Fruit fly (Drosophila melanogaster) whole organism, embryonic: ENCODE results near the gene Shal.

Experiments used
- Atf-2 ChIP-seq: fragments of 200-800 bp; sonication (Bioruptor generic); optimal IDR thresholded peaks from 2 replicates; lab custom pipeline; 2016; ENCODE audit warnings: missing biosample characterization, missing genetic modification characterization
- Atf3 ChIP-seq: fragments of 200-800 bp; sonication (Bioruptor generic); optimal IDR thresholded peaks from 3 replicates; lab custom pipeline; 2016; ENCODE audit warnings: missing biosample characterization, missing genetic modification characterization
- B-H1 ChIP-seq: fragments of 200-800 bp; sonication (Bioruptor generic); IDR thresholded peaks from 3 replicates; pipeline ENCODE4 v1.3.6; 2022; ENCODE audit warnings: missing biosample characterization, missing genetic modification characterization
- BtbVII ChIP-seq: fragments of 200-800 bp; sonication (Bioruptor generic); optimal IDR thresholded peaks from 3 replicates; lab custom pipeline; 2017; ENCODE audit warnings: missing biosample characterization, mild to moderate bottlenecking, missing genetic modification characterization
- CG10462 ChIP-seq: fragments of 200-800 bp; sonication (Bioruptor generic); optimal IDR thresholded peaks from 2 replicates; lab custom pipeline; 2016; ENCODE audit warnings: missing biosample characterization, missing genetic modification characterization
- CG10979 ChIP-seq: fragments of 200-800 bp; sonication (Bioruptor generic); optimal IDR thresholded peaks from 2 replicates; lab custom pipeline; 2018; ENCODE audit warnings: missing biosample characterization, mild to moderate bottlenecking, missing genetic modification characterization, moderate library complexity
- CG11696 ChIP-seq: fragments of 200-800 bp; sonication (Bioruptor generic); IDR thresholded peaks from 2 replicates; pipeline ENCODE4 v1.3.6; 2022; ENCODE audit warnings: missing biosample characterization, missing genetic modification characterization
- CG12236 ChIP-seq: fragments of 200-800 bp; sonication (Bioruptor generic); optimal IDR thresholded peaks from 2 replicates; lab custom pipeline; 2016; ENCODE audit warnings: missing biosample characterization, missing genetic modification characterization
- CG16779 ChIP-seq: fragments of 200-800 bp; sonication (Bioruptor generic); IDR thresholded peaks from 2 replicates; pipeline ENCODE4 v1.3.6; 2022; ENCODE audit warnings: missing biosample characterization, missing genetic modification characterization
- CG17912 ChIP-seq: fragments of 200-800 bp; sonication (Bioruptor generic); optimal IDR thresholded peaks from 2 replicates; lab custom pipeline; 2018; ENCODE audit warnings: missing biosample characterization, mild to moderate bottlenecking, missing genetic modification characterization
- CG2202 ChIP-seq: fragments of 200-800 bp; sonication (Bioruptor generic); optimal IDR thresholded peaks from 2 replicates; lab custom pipeline; 2018; ENCODE audit warnings: missing biosample characterization, mild to moderate bottlenecking, missing genetic modification characterization
- CG30403 ChIP-seq: fragments of 200-800 bp; sonication (Bioruptor generic); optimal IDR thresholded peaks from 3 replicates; lab custom pipeline; 2016; ENCODE audit warnings: missing biosample characterization, missing genetic modification characterization
- CG3065 ChIP-seq: fragments of 200-800 bp; sonication (Bioruptor generic); optimal IDR thresholded peaks from 2 replicates; lab custom pipeline; 2016; ENCODE audit warnings: missing biosample characterization, missing genetic modification characterization
- CG3281 ChIP-seq: fragments of 200-800 bp; sonication (Bioruptor generic); optimal IDR thresholded peaks from 3 replicates; lab custom pipeline; 2017; ENCODE audit warnings: missing biosample characterization, mild to moderate bottlenecking, missing genetic modification characterization
- CG3995 ChIP-seq: fragments of 200-800 bp; sonication (Bioruptor generic); optimal IDR thresholded peaks from 3 replicates; lab custom pipeline; 2016; ENCODE audit warnings: missing biosample characterization, missing genetic modification characterization
- CG4360 ChIP-seq: fragments of 200-800 bp; sonication (Bioruptor generic); IDR thresholded peaks from 2 replicates; pipeline ENCODE4 v1.3.6; 2022; ENCODE audit warnings: missing biosample characterization, missing genetic modification characterization
- CG4707 ChIP-seq: fragments of 200-800 bp; sonication (Bioruptor generic); optimal IDR thresholded peaks from 2 replicates; lab custom pipeline; 2018; ENCODE audit warnings: missing biosample characterization, mild to moderate bottlenecking, missing genetic modification characterization, moderate library complexity
- CG6813 ChIP-seq: fragments of 200-800 bp; sonication (Bioruptor generic); optimal IDR thresholded peaks from 2 replicates; lab custom pipeline; 2017; ENCODE audit warnings: missing biosample characterization, missing genetic modification characterization, mild to moderate bottlenecking, moderate library complexity, missing genetic modification reagents
- CG8281 ChIP-seq: fragments of 200-800 bp; sonication (Bioruptor generic); optimal IDR thresholded peaks from 2 replicates; lab custom pipeline; 2018; ENCODE audit warnings: missing biosample characterization, mild to moderate bottlenecking, missing genetic modification characterization, moderate library complexity
- CG8290 ChIP-seq, 3 experiments: fragments of 200-800 bp; sonication (Bioruptor generic); optimal IDR thresholded peaks; 2 replicates each; lab custom pipeline; 2016 to 2019; ENCODE audit warnings: missing biosample characterization in 3 of 3, missing genetic modification characterization in 3 of 3, mild to moderate bottlenecking in 2 of 3, moderate library complexity in 1 of 3
- CG8765 ChIP-seq: fragments of 200-800 bp; sonication (Bioruptor generic); IDR thresholded peaks from 2 replicates; pipeline ENCODE4 v1.3.6; 2022; ENCODE audit warnings: missing biosample characterization, missing genetic modification characterization
- CG9215 ChIP-seq: fragments of 200-800 bp; sonication (Bioruptor generic); IDR thresholded peaks from 2 replicates; pipeline ENCODE4 v1.3.6; 2022; ENCODE audit warnings: missing biosample characterization, missing genetic modification characterization
- CHES-1-like ChIP-seq: fragments of 200-800 bp; sonication (Bioruptor generic); optimal IDR thresholded peaks from 2 replicates; lab custom pipeline; 2016; ENCODE audit warnings: missing biosample characterization, missing genetic modification characterization
- Camta ChIP-seq: fragments of 200-800 bp; sonication (Bioruptor generic); optimal IDR thresholded peaks from 2 replicates; lab custom pipeline; 2016; ENCODE audit warnings: missing biosample characterization, missing genetic modification characterization
- Dad ChIP-seq: fragments of 200-800 bp; sonication (Bioruptor generic); optimal IDR thresholded peaks from 3 replicates; lab custom pipeline; 2016; ENCODE audit warnings: missing biosample characterization, missing genetic modification characterization
- H2.0 ChIP-seq: fragments of 200-800 bp; sonication (Bioruptor generic); IDR thresholded peaks from 2 replicates; pipeline ENCODE4 v1.3.6; 2022; ENCODE audit warnings: missing biosample characterization, missing genetic modification characterization
- HLH54F ChIP-seq: fragments of 200-800 bp; sonication (Bioruptor generic); optimal IDR thresholded peaks from 3 replicates; lab custom pipeline; 2016; ENCODE audit warnings: missing biosample characterization, missing genetic modification characterization
- Hmx ChIP-seq: fragments of 200-800 bp; sonication (Bioruptor generic); optimal IDR thresholded peaks from 2 replicates; lab custom pipeline; 2016; ENCODE audit warnings: missing biosample characterization, missing genetic modification characterization
- Mrtf ChIP-seq: fragments of 200-800 bp; sonication (Bioruptor generic); IDR thresholded peaks from 3 replicates; pipeline ENCODE4 v1.3.6; 2022; ENCODE audit warnings: missing biosample characterization, missing genetic modification characterization
- NfI ChIP-seq: fragments of 200-800 bp; sonication (Bioruptor generic); optimal IDR thresholded peaks from 3 replicates; lab custom pipeline; 2018; ENCODE audit warnings: missing biosample characterization, mild to moderate bottlenecking, missing genetic modification characterization, moderate library complexity
- Sin3A ChIP-seq: fragments of >200 bp; optimal IDR thresholded peaks from 2 replicates; lab custom pipeline; 2018
- Sox102F ChIP-seq: fragments of 200-800 bp; sonication (Bioruptor generic); optimal IDR thresholded peaks from 2 replicates; lab custom pipeline; 2018; ENCODE audit warnings: missing biosample characterization, mild to moderate bottlenecking, missing genetic modification characterization, moderate library complexity
- TFAM ChIP-seq: fragments of 200-800 bp; sonication (Bioruptor generic); optimal IDR thresholded peaks from 2 replicates; lab custom pipeline; 2017; ENCODE audit warnings: missing biosample characterization, missing genetic modification characterization, inconsistent platforms
- Usf ChIP-seq: fragments of 200-800 bp; sonication (Bioruptor generic); optimal IDR thresholded peaks from 2 replicates; lab custom pipeline; 2017; ENCODE audit warnings: missing genotype, missing biosample characterization, missing genetic modification characterization
- al ChIP-seq: fragments of 200-800 bp; sonication (Bioruptor generic); IDR thresholded peaks from 2 replicates; pipeline ENCODE4 v1.3.6; 2022; ENCODE audit warnings: missing biosample characterization, missing genetic modification characterization
- bbx ChIP-seq: fragments of 200-800 bp; sonication (Bioruptor generic); IDR thresholded peaks from 2 replicates; pipeline ENCODE4 v1.3.6; 2022; ENCODE audit warnings: missing biosample characterization, missing genetic modification characterization; ENCODE audit not compliant: partially characterized antibody
- chif ChIP-seq, 2 experiments: fragments of 200-800 bp; sonication (Bioruptor generic); optimal IDR thresholded peaks; 3 replicates each; lab custom pipeline; 2016; ENCODE audit warnings: missing biosample characterization in 2 of 2, missing genetic modification characterization in 2 of 2
- chinmo ChIP-seq: fragments of 200-800 bp; sonication (Bioruptor generic); IDR thresholded peaks from 4 replicates; pipeline ENCODE4 v1.3.6; 2022; ENCODE audit warnings: missing biosample characterization, missing genetic modification characterization; ENCODE audit not compliant: partially characterized antibody
- crc ChIP-seq: fragments of 200-800 bp; sonication (Bioruptor generic); optimal IDR thresholded peaks from 2 replicates; lab custom pipeline; 2016; ENCODE audit warnings: missing biosample characterization, missing genetic modification characterization
- dpn ChIP-seq, 2 experiments: fragments of 200-800 bp; sonication (Bioruptor generic); optimal IDR thresholded peaks; 3 replicates each; lab custom pipeline; 2016; ENCODE audit warnings: missing biosample characterization in 2 of 2, missing genetic modification characterization in 2 of 2
- dysf ChIP-seq: fragments of 200-800 bp; sonication (Bioruptor generic); IDR thresholded peaks from 3 replicates; pipeline ENCODE4 v1.3.6; 2022; ENCODE audit warnings: missing biosample characterization, missing genetic modification characterization
- fd64A ChIP-seq: fragments of 200-800 bp; sonication (Bioruptor generic); optimal IDR thresholded peaks from 3 replicates; lab custom pipeline; 2018; ENCODE audit warnings: missing biosample characterization, mild to moderate bottlenecking, missing genetic modification characterization
- gro ChIP-seq: fragments of 200-800 bp; sonication (Bioruptor generic); optimal IDR thresholded peaks from 2 replicates; lab custom pipeline; 2016; ENCODE audit warnings: missing biosample characterization, missing genetic modification characterization
- hbn ChIP-seq: fragments of 200-800 bp; sonication (Bioruptor generic); IDR thresholded peaks from 2 replicates; pipeline ENCODE4 v1.3.6; 2022; ENCODE audit warnings: missing biosample characterization, missing genetic modification characterization; ENCODE audit not compliant: partially characterized antibody
- hth ChIP-seq: fragments of >200 bp; optimal IDR thresholded peaks from 2 replicates; lab custom pipeline; 2017; ENCODE audit warnings: inconsistent platforms
- kni ChIP-seq: fragments of 200-800 bp; sonication (Bioruptor generic); optimal IDR thresholded peaks from 3 replicates; lab custom pipeline; 2017; ENCODE audit warnings: mild to moderate bottlenecking, missing biosample characterization, missing genetic modification reagents, missing genetic modification characterization
- lab ChIP-seq: fragments of 200-800 bp; sonication (Bioruptor generic); optimal IDR thresholded peaks from 3 replicates; lab custom pipeline; 2017; ENCODE audit warnings: missing biosample characterization, missing genetic modification characterization, mild to moderate bottlenecking, moderate library complexity, missing genetic modification reagents
- lmd ChIP-seq: fragments of 200-800 bp; sonication (Bioruptor generic); IDR thresholded peaks from 2 replicates; pipeline ENCODE4 v1.3.6; 2022; ENCODE audit warnings: missing biosample characterization, missing genetic modification characterization
- prd ChIP-seq, 3 experiments: fragments of >200 bp in 2 of 3; fragments of 200-800 bp in 1 of 3; sonication (Bioruptor generic) in 1 of 3; optimal IDR thresholded peaks in 2 of 3; IDR thresholded peaks in 1 of 3; 2 replicates in 2 of 3; 3 replicates in 1 of 3; pipeline versions ENCODE4 v1.3.6 to Lab custom; 2017 to 2022; ENCODE audit warnings: missing biosample characterization in 1 of 3, missing genetic modification characterization in 1 of 3
- sd ChIP-seq: fragments of 200-800 bp; sonication (Bioruptor generic); optimal IDR thresholded peaks from 3 replicates; lab custom pipeline; 2018; ENCODE audit warnings: missing biosample characterization, mild to moderate bottlenecking, missing genetic modification characterization, moderate library complexity
- vfl ChIP-seq: fragments of 200-800 bp; sonication (Bioruptor generic); optimal IDR thresholded peaks from 2 replicates; lab custom pipeline; 2016; ENCODE audit warnings: missing biosample characterization, missing genetic modification characterization
- yki ChIP-seq: fragments of >200 bp; optimal IDR thresholded peaks from 3 replicates; lab custom pipeline; 2018

Shal gene

dm6 chr3L:19585979-19586378 lies 1.6 kb upstream of the Shal start, which contains the start of the genes CG9231 and CG9330 (continued):
- no peak for TF ChIP-seq CG6813 (GFP tag; lab: Kevin White, UChicago)
- no peak for TF ChIP-seq CG10462 (GFP tag; lab: Kevin White, UChicago)
- no peak for TF ChIP-seq hth
- no peak for TF ChIP-seq CG11696 (GFP tag; lab: Robert Waterston, UW)
- TF ChIP-seq B-H1, result no peak
- TF ChIP-seq CG8290 (GFP tag; optimal IDR thresholded peaks at IDR 0.05; lab: Kevin White, UChicago), result peak; percentile 33
- TF ChIP-seq CG8290 (tag; optimal IDR thresholded peaks at IDR 0.05; lab: Kevin White, UChicago), result no peak
- TF ChIP-seq H2.0 (GFP tag; lab: Robert Waterston, UW), result no peak
- no peak for TF ChIP-seq BtbVII
- TF ChIP-seq hbn (GFP tag; lab: Robert Waterston, UW), result no peak
- no peak for TF ChIP-seq HLH54F (GFP tag; lab: Kevin White, UChicago)
- no peak for TF ChIP-seq CG16779
- TF ChIP-seq Hmx (GFP tag; lab: Kevin White, UChicago), result peak; percentile 8
- TF ChIP-seq dpn (GFP tag; optimal IDR thresholded peaks at IDR 0.05; lab: Kevin White, UChicago), result peak; percentile 32 to 36
- TF ChIP-seq vfl (GFP tag; lab: Kevin White, UChicago), result no peak
- no peak for TF ChIP-seq lab (GFP tag; lab: Kevin White, UChicago)
- no peak for TF ChIP-seq CG8281 (tag; lab: Kevin White, UChicago)
- TF ChIP-seq NfI (GFP tag; lab: Kevin White, UChicago), result peak; percentile 5
- TF ChIP-seq chif (GFP tag; optimal IDR thresholded peaks at IDR 0.05; lab: Kevin White, UChicago), result no peak
- TF ChIP-seq CG10979, result no peak
- peak; percentile 38 for TF ChIP-seq kni (GFP tag; lab: Kevin White, UChicago)
- TF ChIP-seq crc (GFP tag; lab: Kevin White, UChicago), result no peak
- TF ChIP-seq CG3065 (GFP tag; lab: Kevin White, UChicago), result no peak
- no peak for TF ChIP-seq CG4360
- peak; percentile 91 for TF ChIP-seq CG3995
- TF ChIP-seq CG30403 (GFP tag; lab: Kevin White, UChicago), result peak; percentile 61
- peak; percentile 3 for TF ChIP-seq Dad (GFP tag; lab: Kevin White, UChicago)
- TF ChIP-seq chinmo, result no peak
- TF ChIP-seq Sox102F (GFP tag; lab: Kevin White, UChicago), result peak; percentile 11
- TF ChIP-seq sd (tag; lab: Kevin White, UChicago), result peak; percentile 50
- TF ChIP-seq lmd (GFP tag; lab: Robert Waterston, UW), result no peak
- no peak for TF ChIP-seq prd (optimal IDR thresholded peaks at IDR 0.05; lab: Kevin White, UChicago)
- no peak for TF ChIP-seq prd (GFP tag; IDR thresholded peaks at IDR 0.05; lab: Robert Waterston, UW)
- no peak for TF ChIP-seq CG12236 (GFP tag; lab: Kevin White, UChicago)
- TF ChIP-seq CG8765 (GFP tag; lab: Robert Waterston, UW), result no peak
- TF ChIP-seq CG4707 (GFP tag; lab: Kevin White, UChicago), result no peak
- no peak for TF ChIP-seq TFAM (GFP tag; lab: Kevin White, UChicago)
- no peak for TF ChIP-seq CHES-1-like
- TF ChIP-seq Sin3A (lab: Kevin White, UChicago), result peak; percentile 80
- TF ChIP-seq Camta (GFP tag; lab: Kevin White, UChicago), result no peak
- TF ChIP-seq Atf3 (GFP tag; lab: Kevin White, UChicago), result no peak
- no peak for TF ChIP-seq gro
- no peak for TF ChIP-seq Mrtf (GFP tag; lab: Robert Waterston, UW)
- no peak for TF ChIP-seq al (GFP tag; lab: Robert Waterston, UW)
- no peak for TF ChIP-seq CG3281 (GFP tag; lab: Kevin White, UChicago)
- TF ChIP-seq CG2202 (tag; lab: Kevin White, UChicago), result no peak
- no peak for TF ChIP-seq bbx (GFP tag; lab: Robert Waterston, UW)
- TF ChIP-seq fd64A, result no peak
- TF ChIP-seq Atf-2 (GFP tag; lab: Kevin White, UChicago), result no peak
- no peak for TF ChIP-seq Usf (GFP tag; lab: Kevin White, UChicago)
- TF ChIP-seq CG17912 (GFP tag; lab: Kevin White, UChicago), result no peak
- TF ChIP-seq yki (lab: Kevin White, UChicago), result no peak
- TF ChIP-seq CG9215 (GFP tag; lab: Robert Waterston, UW), result no peak
- TF ChIP-seq dysf (GFP tag; lab: Robert Waterston, UW), result no peak
